Worm (Caenorhabditis elegans): ENCODE measurements around the gene ceh-18.

ceh-18 gene

ce11 chrX:3853901-3854300, 3.7 kb downstream of the ceh-18 start:
- TF ChIP-seq unc-62 (GFP tag; optimal IDR thresholded peaks at IDR 0.05) = no peak

ce11 chrX:3842398-3842896, 15.2 kb downstream of the ceh-18 start, which contains the start of gene ttr-48:
ttr-48 (minus strand) TSS chrX:3842448.
- TF ChIP-seq unc-62 (GFP tag; optimal IDR thresholded peaks at IDR 0.05) = no peak

ce11 chrX:3839172-3839571, 18.4 kb downstream of the ceh-18 start:
- no peak for TF ChIP-seq unc-62 (GFP tag; optimal IDR thresholded peaks at IDR 0.05)

- no peak for TF ChIP-seq unc-62 (GFP tag; optimal IDR thresholded peaks at IDR 0.05)
Observed at ce11 chrX:3838670-3839069, 18.9 kb downstream of the ceh-18 start.

ce11 chrX:3837752-3838159, 19.8 kb downstream of the ceh-18 start:
- TF ChIP-seq unc-62 (GFP tag; optimal IDR thresholded peaks at IDR 0.05) = no peak

ce11 chrX:3835632-3836031, 22.0 kb downstream of the ceh-18 start:
- TF ChIP-seq unc-62 (GFP tag; optimal IDR thresholded peaks at IDR 0.05) = no peak

ce11 chrX:3833964-3834840, 23.4 kb downstream of the ceh-18 start:
- no peak for TF ChIP-seq unc-62 (GFP tag; optimal IDR thresholded peaks at IDR 0.05)

- no peak for TF ChIP-seq unc-62 (GFP tag; optimal IDR thresholded peaks at IDR 0.05)
Observed at ce11 chrX:3832059-3832641, 25.4 kb downstream of the ceh-18 start.

ce11 chrX:3830872-3831271, 26.7 kb downstream of the ceh-18 start:
- TF ChIP-seq unc-62 (GFP tag; optimal IDR thresholded peaks at IDR 0.05) = no peak

ce11 chrX:3829605-3830004, 28.0 kb downstream of the ceh-18 start:
- TF ChIP-seq unc-62 (GFP tag; optimal IDR thresholded peaks at IDR 0.05) = no peak

ce11 chrX:3828598-3829204, 28.9 kb downstream of the ceh-18 start:
- no peak for TF ChIP-seq unc-62 (GFP tag; optimal IDR thresholded peaks at IDR 0.05)

- TF ChIP-seq unc-62 (GFP tag; optimal IDR thresholded peaks at IDR 0.05) = no peak
Observed at ce11 chrX:3827311-3827710, 30.3 kb downstream of the ceh-18 start.

ce11 chrX:3826863-3827262, 30.7 kb downstream of the ceh-18 start, which contains the start of gene fkh-9:
fkh-9 (minus strand) TSS chrX:3826963.
- no peak for TF ChIP-seq unc-62 (GFP tag; optimal IDR thresholded peaks at IDR 0.05)

ce11 chrX:3826172-3826571, 31.4 kb downstream of the ceh-18 start:
- no peak for TF ChIP-seq unc-62 (GFP tag; optimal IDR thresholded peaks at IDR 0.05)

- TF ChIP-seq unc-62 (GFP tag; optimal IDR thresholded peaks at IDR 0.05) = no peak
Observed at ce11 chrX:3824907-3825689, 32.5 kb downstream of the ceh-18 start.

ce11 chrX:3824443-3824842, 33.2 kb downstream of the ceh-18 start:
- TF ChIP-seq unc-62 (GFP tag; optimal IDR thresholded peaks at IDR 0.05) = no peak
